Worm (Caenorhabditis elegans) whole organism, L1 larva: ENCODE data around the gene F08F8.6.

ENCODE experiments used
- C04F5.9 ChIP-seq: sonication (generic microtip); optimal IDR thresholded peaks from 2 replicates; lab custom pipeline; 2016; ENCODE audit warnings: missing genetic modification characterization, missing compliant biosample characterization
- C34B4.2 ChIP-seq: sonication (generic microtip); optimal IDR thresholded peaks from 2 replicates; lab custom pipeline; 2017; ENCODE audit warnings: mild to moderate bottlenecking, missing genetic modification characterization, missing compliant biosample characterization
- F16B12.6 ChIP-seq: fragments of 150-350 bp; optimal IDR thresholded peaks from 2 replicates; lab custom pipeline; 2014; ENCODE audit warnings: missing biosample characterization, missing genetic modification characterization
- Y116A8C.19 ChIP-seq: sonication (generic microtip); optimal IDR thresholded peaks from 2 replicates; lab custom pipeline; 2016; ENCODE audit warnings: missing compliant biosample characterization, missing genetic modification characterization, borderline replicate concordance
- aha-1 ChIP-seq: fragments of 150-350 bp; optimal IDR thresholded peaks from 2 replicates; lab custom pipeline; 2014; ENCODE audit warnings: missing biosample characterization, missing genetic modification characterization
- alr-1 ChIP-seq: fragments of 200-800 bp; sonication (Bioruptor generic); optimal IDR thresholded peaks from 2 replicates; lab custom pipeline; 2018; ENCODE audit warnings: borderline replicate concordance, mild to moderate bottlenecking, missing genetic modification characterization, missing compliant biosample characterization
- ama-1 ChIP-seq: fragments of 150-350 bp; optimal IDR thresholded peaks from 2 replicates; lab custom pipeline; 2014
- blmp-1 ChIP-seq: fragments of 150-350 bp; optimal IDR thresholded peaks from 2 replicates; lab custom pipeline; 2014; ENCODE audit warnings: missing biosample characterization, missing genetic modification characterization
- ceh-63 ChIP-seq: fragments of 200-800 bp; sonication (Bioruptor generic); optimal IDR thresholded peaks from 2 replicates; lab custom pipeline; 2018; ENCODE audit warnings: mild to moderate bottlenecking, missing genetic modification characterization, missing compliant biosample characterization
- ceh-8 ChIP-seq: fragments of 200-800 bp; sonication (Bioruptor generic); optimal IDR thresholded peaks from 2 replicates; lab custom pipeline; 2018; ENCODE audit warnings: mild to moderate bottlenecking, missing genetic modification characterization, moderate library complexity, missing compliant biosample characterization
- ceh-88 ChIP-seq: fragments of 200-800 bp; sonication (Bioruptor generic); IDR thresholded peaks from 2 replicates; pipeline ENCODE4 v1.3.6; 2022; ENCODE audit warnings: missing genetic modification characterization, missing compliant biosample characterization
- ceh-90 ChIP-seq: sonication (generic microtip); optimal IDR thresholded peaks from 2 replicates; lab custom pipeline; 2016; ENCODE audit warnings: missing genetic modification characterization, missing compliant biosample characterization
- dpl-1 ChIP-seq, 3 experiments: fragments of 150-350 bp in 2 of 3; sonication (generic microtip) in 1 of 3; optimal IDR thresholded peaks; 2 replicates each; lab custom pipeline; 2014 to 2017; ENCODE audit warnings: missing biosample characterization in 3 of 3, missing genetic modification characterization in 3 of 3, missing genetic modification reagents in 3 of 3
- egl-13 ChIP-seq: sonication (generic microtip); optimal IDR thresholded peaks from 2 replicates; lab custom pipeline; 2016; ENCODE audit warnings: missing genotype, missing genetic modification reagents, missing genetic modification characterization, missing compliant biosample characterization
- egl-27 ChIP-seq, 2 experiments: fragments of 150-350 bp in 1 of 2; sonication (generic microtip); optimal IDR thresholded peaks; 3 replicates each; lab custom pipeline; 2017 to 2018; ENCODE audit warnings: missing biosample characterization in 2 of 2, missing genetic modification characterization in 2 of 2, missing genetic modification reagents in 2 of 2
- elt-2 ChIP-seq: sonication (generic microtip); optimal IDR thresholded peaks from 2 replicates; lab custom pipeline; 2016; ENCODE audit warnings: missing genetic modification characterization, mild to moderate bottlenecking, inconsistent platforms, missing compliant biosample characterization, missing genetic modification reagents
- elt-3 ChIP-seq, 6 experiments: fragments of 150-350 bp in 1 of 6; sonication (generic microtip); optimal IDR thresholded peaks; 2 replicates each; lab custom pipeline; 2017 to 2018; ENCODE audit warnings: missing biosample characterization in 6 of 6, missing genetic modification characterization in 6 of 6, inconsistent platforms in 1 of 6
- ets-5 ChIP-seq: fragments of 200-800 bp; sonication (Bioruptor generic); IDR thresholded peaks from 2 replicates; pipeline ENCODE4 v1.3.6; 2022; ENCODE audit warnings: missing genetic modification characterization, missing compliant biosample characterization
- fkh-10 ChIP-seq: sonication (generic microtip); optimal IDR thresholded peaks from 2 replicates; lab custom pipeline; 2017; ENCODE audit warnings: missing biosample characterization, missing genetic modification reagents, missing genetic modification characterization
- fkh-4 ChIP-seq: sonication (generic microtip); optimal IDR thresholded peaks from 2 replicates; lab custom pipeline; 2016; ENCODE audit warnings: missing compliant biosample characterization, missing genetic modification characterization, borderline replicate concordance
- fkh-8 ChIP-seq: sonication (generic microtip); optimal IDR thresholded peaks from 2 replicates; lab custom pipeline; 2016; ENCODE audit warnings: mild to moderate bottlenecking, missing genetic modification characterization, missing compliant biosample characterization
- grh-1 ChIP-seq: fragments of 200-800 bp; sonication (Bioruptor generic); IDR thresholded peaks from 2 replicates; pipeline ENCODE4 v1.3.6; 2022; ENCODE audit warnings: missing genetic modification reagents, missing genetic modification characterization, missing compliant biosample characterization
- hlh-4 ChIP-seq: sonication (generic microtip); optimal IDR thresholded peaks from 2 replicates; lab custom pipeline; 2016; ENCODE audit warnings: mild to moderate bottlenecking, missing genetic modification characterization, missing compliant biosample characterization
- hpl-2 ChIP-seq: fragments of 150-350 bp; optimal IDR thresholded peaks from 2 replicates; lab custom pipeline; 2014; ENCODE audit warnings: missing biosample characterization, missing genetic modification reagents, missing genetic modification characterization
- irx-1 ChIP-seq: sonication (generic microtip); optimal IDR thresholded peaks from 2 replicates; lab custom pipeline; 2016; ENCODE audit warnings: missing genetic modification characterization, missing compliant biosample characterization
- isw-1 ChIP-seq: fragments of 200-800 bp; sonication (Bioruptor generic); IDR thresholded peaks from 2 replicates; pipeline ENCODE4 v1.3.6; 2022; ENCODE audit warnings: missing genetic modification characterization, missing compliant biosample characterization
- jun-1 ChIP-seq: fragments of 150-350 bp; optimal IDR thresholded peaks from 2 replicates; lab custom pipeline; 2014; ENCODE audit warnings: missing biosample characterization, missing genetic modification reagents, missing genetic modification characterization
- lin-13 ChIP-seq: fragments of 150-350 bp; optimal IDR thresholded peaks from 2 replicates; lab custom pipeline; 2014; ENCODE audit warnings: missing biosample characterization, missing genetic modification reagents, missing genetic modification characterization
- lin-35 ChIP-seq, 2 experiments: fragments of 150-350 bp; optimal IDR thresholded peaks; 2 replicates each; lab custom pipeline; 2014; ENCODE audit warnings: missing biosample characterization in 2 of 2, missing genetic modification characterization in 2 of 2, missing genetic modification reagents in 2 of 2
- lin-39 ChIP-seq: fragments of 150-350 bp; optimal IDR thresholded peaks from 2 replicates; lab custom pipeline; 2014; ENCODE audit warnings: missing biosample characterization, missing genetic modification reagents, missing genetic modification characterization
- lsy-2 ChIP-seq, 2 experiments: fragments of 150-350 bp; optimal IDR thresholded peaks; 2 replicates each; lab custom pipeline; 2014; ENCODE audit warnings: missing biosample characterization in 2 of 2, missing genetic modification characterization in 2 of 2
- nhr-11 ChIP-seq: fragments of 150-350 bp; optimal IDR thresholded peaks from 2 replicates; lab custom pipeline; 2014; ENCODE audit warnings: missing biosample characterization, missing genetic modification characterization
- nhr-12 ChIP-seq: sonication (generic microtip); optimal IDR thresholded peaks from 2 replicates; lab custom pipeline; 2017; ENCODE audit warnings: missing biosample characterization, missing genetic modification characterization
- nhr-47 ChIP-seq: sonication (generic microtip); optimal IDR thresholded peaks from 2 replicates; lab custom pipeline; 2016; ENCODE audit warnings: mild to moderate bottlenecking, missing genetic modification characterization, moderate library complexity, missing compliant biosample characterization
- nhr-71 ChIP-seq: sonication (generic microtip); optimal IDR thresholded peaks from 2 replicates; lab custom pipeline; 2016; ENCODE audit warnings: mild to moderate bottlenecking, missing genetic modification characterization, moderate library complexity, missing compliant biosample characterization
- nhr-76 ChIP-seq: sonication (generic microtip); optimal IDR thresholded peaks from 2 replicates; lab custom pipeline; 2017; ENCODE audit warnings: missing biosample characterization, missing genetic modification characterization
- nhr-77 ChIP-seq: fragments of 150-350 bp; optimal IDR thresholded peaks from 2 replicates; lab custom pipeline; 2014; ENCODE audit warnings: missing biosample characterization, missing genetic modification characterization
- nhr-85 ChIP-seq: sonication (generic microtip); peaks from one replicate; lab custom pipeline; 2016; ENCODE audit warnings: missing genetic modification characterization, inconsistent platforms, missing compliant biosample characterization
- pax-3 ChIP-seq: fragments of 200-800 bp; sonication (Bioruptor generic); optimal IDR thresholded peaks from 2 replicates; lab custom pipeline; 2018; ENCODE audit warnings: mild to moderate bottlenecking, missing genetic modification characterization, moderate library complexity, missing compliant biosample characterization
- snpc-4 ChIP-seq: fragments of 150-350 bp; optimal IDR thresholded peaks from 2 replicates; lab custom pipeline; 2014; ENCODE audit warnings: missing biosample characterization, missing genetic modification characterization
- snu-23 ChIP-seq: sonication (generic microtip); optimal IDR thresholded peaks from 2 replicates; lab custom pipeline; 2016; ENCODE audit warnings: missing genetic modification characterization, missing compliant biosample characterization
- sox-4 ChIP-seq: sonication (generic microtip); optimal IDR thresholded peaks from 2 replicates; lab custom pipeline; 2016; ENCODE audit warnings: missing genetic modification characterization, missing compliant biosample characterization
- sup-37 ChIP-seq: fragments of 200-800 bp; sonication (Bioruptor generic); optimal IDR thresholded peaks from 2 replicates; lab custom pipeline; 2018; ENCODE audit warnings: mild to moderate bottlenecking, missing genetic modification characterization, missing compliant biosample characterization
- swsn-7 ChIP-seq: sonication (generic microtip); optimal IDR thresholded peaks from 2 replicates; lab custom pipeline; 2016; ENCODE audit warnings: missing genetic modification characterization, missing compliant biosample characterization
- tbx-2 ChIP-seq: sonication (generic microtip); optimal IDR thresholded peaks from 2 replicates; lab custom pipeline; 2016; ENCODE audit warnings: missing genetic modification characterization, missing compliant biosample characterization
- tlp-1 ChIP-seq: fragments of 150-350 bp; optimal IDR thresholded peaks from 2 replicates; lab custom pipeline; 2014; ENCODE audit warnings: missing biosample characterization, missing genetic modification characterization
- unc-62 ChIP-seq: fragments of 150-350 bp; optimal IDR thresholded peaks from 2 replicates; lab custom pipeline; 2014; ENCODE audit warnings: missing biosample characterization, missing genetic modification reagents, missing genetic modification characterization
- unc-98 ChIP-seq: fragments of 200-800 bp; sonication (Bioruptor generic); IDR thresholded peaks from 2 replicates; pipeline ENCODE4 v1.3.6; 2022; ENCODE audit warnings: missing genetic modification characterization, missing compliant biosample characterization
- vab-15 ChIP-seq: sonication (generic microtip); optimal IDR thresholded peaks from 2 replicates; lab custom pipeline; 2017; ENCODE audit warnings: missing genotype, mild to moderate bottlenecking, missing genetic modification characterization, missing compliant biosample characterization
- zag-1 ChIP-seq: fragments of 150-350 bp; optimal IDR thresholded peaks from 2 replicates; lab custom pipeline; 2014; ENCODE audit warnings: missing biosample characterization, missing genetic modification characterization
- zip-4 ChIP-seq: fragments of 200-800 bp; sonication (Bioruptor generic); optimal IDR thresholded peaks from 2 replicates; lab custom pipeline; 2018; ENCODE audit warnings: mild to moderate bottlenecking, missing genetic modification characterization, moderate library complexity, missing compliant biosample characterization
- ztf-11 ChIP-seq, 2 experiments: sonication (generic microtip); optimal IDR thresholded peaks; 2 replicates each; lab custom pipeline; 2016 to 2017; ENCODE audit warnings: missing genetic modification characterization in 2 of 2, missing biosample characterization in 1 of 2, missing compliant biosample characterization in 1 of 2
- ztf-4 ChIP-seq: fragments of 150-350 bp; optimal IDR thresholded peaks from 2 replicates; lab custom pipeline; 2014; ENCODE audit warnings: missing biosample characterization, missing genetic modification characterization

Gene F08F8.6

DNA sequence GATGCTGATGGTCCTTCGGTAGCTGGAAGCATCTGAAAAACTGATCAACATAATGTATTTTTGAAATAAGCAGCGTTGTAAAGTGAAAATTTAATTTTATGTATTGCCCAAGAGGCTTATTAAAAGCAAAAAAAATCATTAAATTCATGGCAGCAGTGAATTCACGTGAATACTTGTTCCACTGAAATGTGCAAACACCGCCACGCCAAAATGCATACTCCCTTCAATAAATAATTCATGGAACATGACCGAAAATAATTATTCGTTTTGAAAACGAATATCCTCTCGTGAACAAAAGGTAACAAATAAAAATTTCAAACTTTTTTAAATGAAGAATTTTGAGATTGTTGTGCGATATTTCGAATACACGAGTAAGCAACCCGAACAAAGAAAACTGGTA, 13.9 kb downstream of the F08F8.6 start, which contains the start of gene F08F8.10 (continued):
- TF ChIP-seq nhr-12 (tag; lab: Kevin White, UChicago) (no peak), lin-35 (GFP tag; optimal IDR thresholded peaks at IDR 0.05; lab: Kevin White, UChicago) (peak; percentile 64 to 68), jun-1 (no peak), C04F5.9 (tag; lab: Kevin White, UChicago) (no peak), ets-5 (GFP tag; lab: Robert Waterston, UW) (no peak), vab-15 (tag; lab: Kevin White, UChicago) (no peak), ceh-90 (tag; lab: Kevin White, UChicago) (no peak), blmp-1 (tag; lab: Kevin White, UChicago) (peak; percentile 44), sup-37 (GFP tag; lab: Kevin White, UChicago) (no peak), nhr-11 (tag; lab: Kevin White, UChicago) (no peak), hlh-4 (tag; lab: Kevin White, UChicago) (no peak), lin-39 (tag; lab: Kevin White, UChicago) (no peak), isw-1 (GFP tag; lab: Robert Waterston, UW) (peak; percentile 4; the same call in 1 of the 2 replicates), ama-1 (no peak), snpc-4 (tag; lab: Kevin White, UChicago) (no peak), fkh-4 (tag; lab: Kevin White, UChicago) (no peak), Y116A8C.19 (tag; lab: Kevin White, UChicago) (no peak), tbx-2 (tag; lab: Kevin White, UChicago) (peak; percentile 9), pax-3 (tag; lab: Kevin White, UChicago) (no peak), zip-4 (no peak), aha-1 (tag; lab: Kevin White, UChicago) (no peak), fkh-8 (tag; lab: Kevin White, UChicago) (no peak), tlp-1 (no peak), swsn-7 (tag; lab: Kevin White, UChicago) (peak; percentile 37), dpl-1 (GFP tag; optimal IDR thresholded peaks at IDR 0.05; lab: Kevin White, UChicago) (peak; percentile 33 to 65 (median 47)), unc-62 (GFP tag; lab: Kevin White, UChicago) (no peak), snu-23 (GFP tag; lab: Kevin White, UChicago) (peak; percentile 61), nhr-71 (peak; percentile 56), hpl-2 (GFP tag; lab: Kevin White, UChicago) (no peak), nhr-85 (peak; percentile 56), ceh-63 (GFP tag; lab: Kevin White, UChicago) (no peak), nhr-77 (tag; lab: Kevin White, UChicago) (no peak), elt-3 (tag; optimal IDR thresholded peaks at IDR 0.05; lab: Kevin White, UChicago) (peak in 1 of 6 experiments; percentile 1), alr-1 (tag; lab: Kevin White, UChicago) (no peak), C34B4.2 (tag; lab: Kevin White, UChicago) (no peak), F16B12.6 (peak; percentile 92), irx-1 (tag; lab: Kevin White, UChicago) (no peak), ceh-88 (GFP tag; lab: Robert Waterston, UW) (no peak), egl-27 (tag; optimal IDR thresholded peaks at IDR 0.05; lab: Kevin White, UChicago) (no peak), egl-13 (tag; lab: Kevin White, UChicago) (no peak), unc-98 (no peak), nhr-76 (tag; lab: Kevin White, UChicago) (no peak), elt-2 (tag; lab: Kevin White, UChicago) (no peak), ztf-4 (tag; lab: Kevin White, UChicago) (no peak), grh-1 (no peak), ceh-8 (GFP tag; lab: Kevin White, UChicago) (no peak), nhr-47 (tag; lab: Kevin White, UChicago) (peak; percentile 35), ztf-11 (tag; optimal IDR thresholded peaks at IDR 0.05; lab: Kevin White, UChicago) (no peak), sox-4 (tag; lab: Kevin White, UChicago) (no peak), lin-13 (no peak), zag-1 (no peak), fkh-10 (GFP tag; lab: Kevin White, UChicago) (no peak), lsy-2 (tag; optimal IDR thresholded peaks at IDR 0.05; lab: Kevin White, UChicago) (peak; percentile 63 to 64)
